Worm (Caenorhabditis elegans): Measurements from ENCODE around the gene F43G6.10.

The F43G6.10 gene

ce11 chrII:11816475-11816874, 7.3 kb downstream of the F43G6.10 start, which contains the start of gene pap-3:
TSS of gene pap-3 (minus strand) at chrII:11816575.
- no peak for TF ChIP-seq ref-1 (GFP tag; conservative IDR thresholded peaks at IDR 0.05)
- TF ChIP-seq cog-1 (tag; optimal IDR thresholded peaks at IDR 0.05) = no peak
- no peak for TF ChIP-seq ztf-29 (GFP tag; IDR thresholded peaks at IDR 0.05)

- TF ChIP-seq klf-2 (GFP tag; conservative IDR thresholded peaks at IDR 0.05) (no peak), ztf-29 (GFP tag; IDR thresholded peaks at IDR 0.05) (no peak), cog-1 (tag; optimal IDR thresholded peaks at IDR 0.05) (no peak), tab-1 (GFP tag; IDR thresholded peaks at IDR 0.05) (no peak), ztf-23 (GFP tag; IDR thresholded peaks at IDR 0.05) (no peak), T22C8.4 (GFP tag; IDR thresholded peaks at IDR 0.05) (no peak), ref-1 (GFP tag; conservative IDR thresholded peaks at IDR 0.05) (no peak), med-1 (GFP tag; optimal IDR thresholded peaks at IDR 0.05; ENCODE audit: insufficient read depth) (no peak), flt-1 (GFP tag; IDR thresholded peaks at IDR 0.05) (no peak)
Measured at ce11 chrII:11819824-11820223, 10.7 kb downstream of the F43G6.10 start, which contains the start of gene Y6D1A.2. TSS of gene Y6D1A.2 (minus strand) at chrII:11819924.

ce11 chrII:11823566-11824308, 14.6 kb downstream of the F43G6.10 start, which contains the start of gene Y6D1A.1:
TSS of gene Y6D1A.1 (minus strand) at chrII:11823616.
- no peak for TF ChIP-seq T22C8.4 (GFP tag; IDR thresholded peaks at IDR 0.05)
- TF ChIP-seq tab-1 (GFP tag; IDR thresholded peaks at IDR 0.05) = no peak
- TF ChIP-seq flt-1 (GFP tag; IDR thresholded peaks at IDR 0.05) = no peak
- no peak for TF ChIP-seq med-1 (GFP tag; optimal IDR thresholded peaks at IDR 0.05; ENCODE audit: insufficient read depth)
- no peak for TF ChIP-seq ref-1 (GFP tag; conservative IDR thresholded peaks at IDR 0.05)
- no peak for TF ChIP-seq cog-1 (tag; optimal IDR thresholded peaks at IDR 0.05)
- no peak for TF ChIP-seq ztf-29 (GFP tag; IDR thresholded peaks at IDR 0.05)
- TF ChIP-seq klf-2 (GFP tag; conservative IDR thresholded peaks at IDR 0.05) = no peak
- no peak for TF ChIP-seq ztf-23 (GFP tag; IDR thresholded peaks at IDR 0.05)

- TF ChIP-seq flt-1 (GFP tag; IDR thresholded peaks at IDR 0.05) = 0 out of 2 replicates have a peak, but pooled peaks have one; percentile 53
- TF ChIP-seq ztf-23 (GFP tag; IDR thresholded peaks at IDR 0.05) = 0 out of 2 replicates have a peak, but pooled peaks have one; percentile 35
- TF ChIP-seq tab-1 (GFP tag; IDR thresholded peaks at IDR 0.05) = 0 out of 2 replicates have a peak, but pooled peaks have one; percentile 59
Measured at ce11 chrII:11824673-11825072, 15.5 kb downstream of the F43G6.10 start.

ce11 chrII:11829920-11830319, 20.8 kb downstream of the F43G6.10 start, which contains the start of gene pes-5:
TSS of gene pes-5 (minus strand) at chrII:11830020.
- TF ChIP-seq med-1 (GFP tag; optimal IDR thresholded peaks at IDR 0.05; ENCODE audit: insufficient read depth) (no peak), tab-1 (GFP tag; IDR thresholded peaks at IDR 0.05) (no peak)

- TF ChIP-seq ztf-23 (GFP tag; IDR thresholded peaks at IDR 0.05) (no peak), T22C8.4 (GFP tag; IDR thresholded peaks at IDR 0.05) (no peak), cog-1 (tag; optimal IDR thresholded peaks at IDR 0.05) (no peak), ztf-29 (GFP tag; IDR thresholded peaks at IDR 0.05) (no peak), med-1 (GFP tag; optimal IDR thresholded peaks at IDR 0.05; ENCODE audit: insufficient read depth) (no peak), ref-1 (GFP tag; conservative IDR thresholded peaks at IDR 0.05) (no peak), tab-1 (GFP tag; IDR thresholded peaks at IDR 0.05) (no peak), flt-1 (GFP tag; IDR thresholded peaks at IDR 0.05) (no peak), klf-2 (GFP tag; conservative IDR thresholded peaks at IDR 0.05) (no peak)
Measured at ce11 chrII:11830601-11831000, 21.5 kb downstream of the F43G6.10 start.

- TF ChIP-seq cog-1 (tag; optimal IDR thresholded peaks at IDR 0.05) = no peak
- no peak for TF ChIP-seq klf-2 (GFP tag; conservative IDR thresholded peaks at IDR 0.05)
- no peak for TF ChIP-seq med-1 (GFP tag; optimal IDR thresholded peaks at IDR 0.05; ENCODE audit: insufficient read depth)
Measured at ce11 chrII:11832475-11832874, 23.3 kb downstream of the F43G6.10 start, which contains the start of gene clec-144. TSS of gene clec-144 (minus strand) at chrII:11832575.

- no peak for TF ChIP-seq cog-1 (tag; optimal IDR thresholded peaks at IDR 0.05)
- TF ChIP-seq ztf-29 (GFP tag; IDR thresholded peaks at IDR 0.05) = no peak
- no peak for TF ChIP-seq med-1 (GFP tag; optimal IDR thresholded peaks at IDR 0.05; ENCODE audit: insufficient read depth)
- no peak for TF ChIP-seq tab-1 (GFP tag; IDR thresholded peaks at IDR 0.05)
- no peak for TF ChIP-seq klf-2 (GFP tag; conservative IDR thresholded peaks at IDR 0.05)
- no peak for TF ChIP-seq T22C8.4 (GFP tag; IDR thresholded peaks at IDR 0.05)
- TF ChIP-seq ztf-23 (GFP tag; IDR thresholded peaks at IDR 0.05) = no peak
- TF ChIP-seq ref-1 (GFP tag; conservative IDR thresholded peaks at IDR 0.05) = no peak
- TF ChIP-seq flt-1 (GFP tag; IDR thresholded peaks at IDR 0.05) = no peak
Measured at ce11 chrII:11835208-11835607, 26.1 kb downstream of the F43G6.10 start, which contains the start of gene T27D12.6. TSS of gene T27D12.6 (plus strand) at chrII:11835508.

- TF ChIP-seq flt-1 (GFP tag; IDR thresholded peaks at IDR 0.05) (no peak), med-1 (GFP tag; optimal IDR thresholded peaks at IDR 0.05; ENCODE audit: insufficient read depth) (no peak), ztf-29 (GFP tag; IDR thresholded peaks at IDR 0.05) (no peak), cog-1 (tag; optimal IDR thresholded peaks at IDR 0.05) (no peak), ref-1 (GFP tag; conservative IDR thresholded peaks at IDR 0.05) (no peak), tab-1 (GFP tag; IDR thresholded peaks at IDR 0.05) (no peak), ztf-23 (GFP tag; IDR thresholded peaks at IDR 0.05) (no peak)
Measured at ce11 chrII:11836554-11837218, 27.5 kb downstream of the F43G6.10 start.

ce11 chrII:11838353-11838752, 29.2 kb downstream of the F43G6.10 start:
- TF ChIP-seq ref-1 (GFP tag; conservative IDR thresholded peaks at IDR 0.05) (no peak), T22C8.4 (GFP tag; IDR thresholded peaks at IDR 0.05) (no peak), med-1 (GFP tag; optimal IDR thresholded peaks at IDR 0.05; ENCODE audit: insufficient read depth) (no peak), cog-1 (tag; optimal IDR thresholded peaks at IDR 0.05) (no peak), ztf-29 (GFP tag; IDR thresholded peaks at IDR 0.05) (no peak), ztf-23 (GFP tag; IDR thresholded peaks at IDR 0.05) (no peak), klf-2 (GFP tag; conservative IDR thresholded peaks at IDR 0.05) (no peak), flt-1 (GFP tag; IDR thresholded peaks at IDR 0.05) (no peak), tab-1 (GFP tag; IDR thresholded peaks at IDR 0.05) (no peak)

Data from whole organism, midembryonic.